Fruit fly (Drosophila melanogaster) whole organism, pupa: ENCODE data around the gene Mics1.

Experiments used
- CG10348 ChIP-seq: fragments of 200-800 bp; sonication (Bioruptor generic); IDR thresholded peaks from 2 replicates; pipeline ENCODE4 v1.3.6; 2022; ENCODE audit warnings: missing biosample characterization, missing genetic modification characterization
- CG13204 ChIP-seq: fragments of 200-800 bp; sonication (Bioruptor generic); optimal IDR thresholded peaks from 2 replicates; lab custom pipeline; 2018; ENCODE audit warnings: missing biosample characterization, mild to moderate bottlenecking, missing genetic modification characterization, moderate library complexity
- CG15710 ChIP-seq: fragments of 200-800 bp; sonication (Bioruptor generic); optimal IDR thresholded peaks from 2 replicates; lab custom pipeline; 2018; ENCODE audit warnings: missing biosample characterization, mild to moderate bottlenecking, missing genetic modification characterization, moderate library complexity
- CG34367 ChIP-seq: fragments of 200-800 bp; sonication (Bioruptor generic); optimal IDR thresholded peaks from 2 replicates; lab custom pipeline; 2018; ENCODE audit warnings: missing biosample characterization, mild to moderate bottlenecking, missing genetic modification characterization
- CG4496 ChIP-seq: fragments of 200-800 bp; sonication (Bioruptor generic); IDR thresholded peaks from 3 replicates; pipeline ENCODE4 v1.3.6; 2022; ENCODE audit warnings: missing biosample characterization, missing genetic modification characterization
- CG8159 ChIP-seq: fragments of 200-800 bp; sonication (Bioruptor generic); optimal IDR thresholded peaks from 3 replicates; lab custom pipeline; 2018; ENCODE audit warnings: missing biosample characterization, mild to moderate bottlenecking, missing genetic modification characterization, moderate library complexity
- CG8301 ChIP-seq: fragments of 200-800 bp; sonication (Bioruptor generic); optimal IDR thresholded peaks from 2 replicates; lab custom pipeline; 2018; ENCODE audit warnings: missing biosample characterization, mild to moderate bottlenecking, missing genetic modification characterization
- EcR ChIP-seq: fragments of 200-800 bp; sonication (Bioruptor generic); optimal IDR thresholded peaks from 3 replicates; lab custom pipeline; 2019; ENCODE audit warnings: missing biosample characterization, missing genetic modification characterization, mild to moderate bottlenecking, moderate library complexity, missing genetic modification reagents
- Pif1A ChIP-seq: fragments of 200-800 bp; sonication (Bioruptor generic); optimal IDR thresholded peaks from 3 replicates; lab custom pipeline; 2016; ENCODE audit warnings: missing biosample characterization, missing genetic modification characterization
- rn ChIP-seq: fragments of 200-800 bp; sonication (Bioruptor generic); IDR thresholded peaks from 2 replicates; pipeline ENCODE4 v1.3.6; 2022; ENCODE audit warnings: missing biosample characterization, missing genetic modification characterization

DNA sequence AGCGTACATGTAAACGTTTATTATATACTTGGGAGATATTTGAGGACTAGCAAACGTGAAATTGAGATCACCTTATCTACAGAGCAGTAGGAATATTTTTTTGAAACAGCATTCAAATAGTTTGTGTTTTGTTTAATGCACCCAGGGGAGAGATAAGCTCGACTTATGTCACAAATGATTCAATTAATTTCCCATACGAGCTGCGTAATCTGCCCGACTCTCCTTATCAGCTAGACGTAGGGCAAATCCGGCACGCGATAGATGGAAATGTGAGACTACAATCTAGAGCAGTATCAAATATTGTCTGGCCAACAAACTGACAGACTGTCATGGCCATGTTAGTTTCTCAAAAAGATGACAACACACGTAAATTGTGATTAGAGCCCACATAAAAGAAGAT is 2.7 kb downstream of the Mics1 start:
- TF ChIP-seq Pif1A, result no peak
- TF ChIP-seq CG8301 (tag; lab: Kevin White, UChicago), result no peak
- no peak for TF ChIP-seq CG13204 (GFP tag; lab: Kevin White, UChicago)
- no peak for TF ChIP-seq CG4496
- TF ChIP-seq CG10348 (GFP tag; lab: Robert Waterston, UW), result no peak
- TF ChIP-seq EcR (GFP tag; lab: Kevin White, UChicago), result no peak
- no peak for TF ChIP-seq CG8159 (tag; lab: Kevin White, UChicago)
- TF ChIP-seq rn (GFP tag; lab: Robert Waterston, UW), result no peak
- TF ChIP-seq CG15710, result no peak
- TF ChIP-seq CG34367, result no peak
